Fruit fly (Drosophila melanogaster): ENCODE data around the gene HDAC4.
A peak's percentile ranks its signal among the peaks of the same experiment; 100 is the strongest.

- no peak for TF ChIP-seq dl (GFP tag; optimal IDR thresholded peaks at IDR 0.05; ENCODE audit: insufficient read depth in 1 of 2, partially characterized antibody in 2 of 2)
- TF ChIP-seq psq (GFP tag; optimal IDR thresholded peaks at IDR 0.05) = peak; percentile 31
Measured at dm6 chrX:13258757-13259067, 26.7 kb downstream of the HDAC4 start, which contains the start of gene comt.
